Worm (Caenorhabditis elegans): Measurements from ENCODE around the gene sptf-2.

The sptf-2 gene

ce11 chrII:8588442-8588841, 36.8 kb upstream of the sptf-2 start:
- TF ChIP-seq hmg-4 (GFP tag; optimal IDR thresholded peaks at IDR 0.05) (no peak), ceh-13 (GFP tag; optimal IDR thresholded peaks at IDR 0.05) (no peak), ets-7 (tag; optimal IDR thresholded peaks at IDR 0.05) (no peak), ama-1 (optimal IDR thresholded peaks at IDR 0.05) (no peak), sea-1 (GFP tag; conservative IDR thresholded peaks at IDR 0.05) (no peak), ceh-36 (tag; optimal IDR thresholded peaks at IDR 0.05) (no peak), hnd-1 (tag; optimal IDR thresholded peaks at IDR 0.05) (no peak), hmbx-1 (tag; optimal IDR thresholded peaks at IDR 0.05) (no peak), tbx-11 (GFP tag; IDR thresholded peaks at IDR 0.05) (no peak), tra-4 (tag; optimal IDR thresholded peaks at IDR 0.05) (no peak), B0310.2 (tag; optimal IDR thresholded peaks at IDR 0.05) (no peak)

ce11 chrII:8589227-8589626, 36.0 kb upstream of the sptf-2 start:
- TF ChIP-seq hnd-1 (tag; optimal IDR thresholded peaks at IDR 0.05) = no peak
- TF ChIP-seq aly-1 (tag; optimal IDR thresholded peaks at IDR 0.05) = no peak
- TF ChIP-seq hmbx-1 (tag; optimal IDR thresholded peaks at IDR 0.05) = no peak
- TF ChIP-seq ceh-36 (tag; optimal IDR thresholded peaks at IDR 0.05) = no peak
- TF ChIP-seq ets-7 (tag; optimal IDR thresholded peaks at IDR 0.05) = no peak
- TF ChIP-seq pes-1 (GFP tag; IDR thresholded peaks at IDR 0.05) = no peak
- no peak for TF ChIP-seq tbx-11 (GFP tag; IDR thresholded peaks at IDR 0.05)
- TF ChIP-seq tra-4 (tag; optimal IDR thresholded peaks at IDR 0.05) = no peak
- no peak for TF ChIP-seq hmg-4 (GFP tag; optimal IDR thresholded peaks at IDR 0.05)
- TF ChIP-seq flt-1 (GFP tag; IDR thresholded peaks at IDR 0.05) = no peak
- no peak for TF ChIP-seq F13C5.2 (tag; optimal IDR thresholded peaks at IDR 0.05)
- no peak for TF ChIP-seq tbx-37 (GFP tag; conservative IDR thresholded peaks at IDR 0.05)
- no peak for TF ChIP-seq B0310.2 (tag; optimal IDR thresholded peaks at IDR 0.05)
- TF ChIP-seq ceh-13 (GFP tag; optimal IDR thresholded peaks at IDR 0.05) = no peak
- TF ChIP-seq scrt-1 (GFP tag; IDR thresholded peaks at IDR 0.05) = no peak
- no peak for TF ChIP-seq sea-1 (GFP tag; conservative IDR thresholded peaks at IDR 0.05)
- no peak for TF ChIP-seq ama-1 (optimal IDR thresholded peaks at IDR 0.05)

ce11 chrII:8590684-8591083, 34.6 kb upstream of the sptf-2 start, which contains the start of gene aptf-4:
Gene aptf-4 (plus strand): TSS chrII:8590984.
- TF ChIP-seq ets-7 (tag; optimal IDR thresholded peaks at IDR 0.05) (no peak), B0310.2 (tag; optimal IDR thresholded peaks at IDR 0.05) (no peak), tbx-37 (GFP tag; conservative IDR thresholded peaks at IDR 0.05) (no peak), scrt-1 (GFP tag; IDR thresholded peaks at IDR 0.05) (no peak), hmg-4 (GFP tag; optimal IDR thresholded peaks at IDR 0.05) (no peak), ceh-13 (GFP tag; optimal IDR thresholded peaks at IDR 0.05) (no peak), ama-1 (optimal IDR thresholded peaks at IDR 0.05) (no peak), tra-4 (tag; optimal IDR thresholded peaks at IDR 0.05) (no peak), sea-1 (GFP tag; conservative IDR thresholded peaks at IDR 0.05) (no peak)

ce11 chrII:8593840-8594625, 31.2 kb upstream of the sptf-2 start, which contains the start of gene aptf-3:
Gene aptf-3 (plus strand): TSS chrII:8594190.
- TF ChIP-seq pes-1 (GFP tag; IDR thresholded peaks at IDR 0.05) (no peak), F13C5.2 (tag; optimal IDR thresholded peaks at IDR 0.05) (no peak), sea-1 (GFP tag; conservative IDR thresholded peaks at IDR 0.05) (no peak), tbx-11 (GFP tag; IDR thresholded peaks at IDR 0.05) (no peak), tbx-37 (GFP tag; conservative IDR thresholded peaks at IDR 0.05) (no peak), ceh-36 (tag; optimal IDR thresholded peaks at IDR 0.05) (no peak), aly-1 (tag; optimal IDR thresholded peaks at IDR 0.05) (no peak), ets-7 (tag; optimal IDR thresholded peaks at IDR 0.05) (no peak), hnd-1 (tag; optimal IDR thresholded peaks at IDR 0.05) (no peak)

- TF ChIP-seq tbx-37 (GFP tag; conservative IDR thresholded peaks at IDR 0.05) (no peak), B0310.2 (tag; optimal IDR thresholded peaks at IDR 0.05) (no peak), hmg-4 (GFP tag; optimal IDR thresholded peaks at IDR 0.05) (no peak), tbx-11 (GFP tag; IDR thresholded peaks at IDR 0.05) (no peak), hnd-1 (tag; optimal IDR thresholded peaks at IDR 0.05) (no peak), ceh-13 (GFP tag; optimal IDR thresholded peaks at IDR 0.05) (no peak), ceh-36 (tag; optimal IDR thresholded peaks at IDR 0.05) (no peak), sea-1 (GFP tag; conservative IDR thresholded peaks at IDR 0.05) (no peak), ama-1 (optimal IDR thresholded peaks at IDR 0.05) (no peak), F13C5.2 (tag; optimal IDR thresholded peaks at IDR 0.05) (no peak), flt-1 (GFP tag; IDR thresholded peaks at IDR 0.05) (no peak), aly-1 (tag; optimal IDR thresholded peaks at IDR 0.05) (no peak), pes-1 (GFP tag; IDR thresholded peaks at IDR 0.05) (no peak), scrt-1 (GFP tag; IDR thresholded peaks at IDR 0.05) (no peak), hmbx-1 (tag; optimal IDR thresholded peaks at IDR 0.05) (no peak), tra-4 (tag; optimal IDR thresholded peaks at IDR 0.05) (no peak), ets-7 (tag; optimal IDR thresholded peaks at IDR 0.05) (no peak)
Measured at ce11 chrII:8599214-8599613, 26.0 kb upstream of the sptf-2 start, which contains the start of gene F28C6.5. Gene F28C6.5 (plus strand): TSS chrII:8599514.

ce11 chrII:8600165-8600564, 25.1 kb upstream of the sptf-2 start, which contains the start of gene pigg-1:
Gene pigg-1 (minus strand): TSS chrII:8600265.
- no peak for TF ChIP-seq flt-1 (GFP tag; IDR thresholded peaks at IDR 0.05)
- TF ChIP-seq ceh-36 (tag; optimal IDR thresholded peaks at IDR 0.05) = no peak
- no peak for TF ChIP-seq tbx-37 (GFP tag; conservative IDR thresholded peaks at IDR 0.05)
- TF ChIP-seq tbx-11 (GFP tag; IDR thresholded peaks at IDR 0.05) = no peak
- no peak for TF ChIP-seq B0310.2 (tag; optimal IDR thresholded peaks at IDR 0.05)
- no peak for TF ChIP-seq scrt-1 (GFP tag; IDR thresholded peaks at IDR 0.05)
- TF ChIP-seq hmbx-1 (tag; optimal IDR thresholded peaks at IDR 0.05) = no peak
- TF ChIP-seq sea-1 (GFP tag; conservative IDR thresholded peaks at IDR 0.05) = no peak
- no peak for TF ChIP-seq tra-4 (tag; optimal IDR thresholded peaks at IDR 0.05)
- no peak for TF ChIP-seq ets-7 (tag; optimal IDR thresholded peaks at IDR 0.05)
- TF ChIP-seq hnd-1 (tag; optimal IDR thresholded peaks at IDR 0.05) = no peak
- no peak for TF ChIP-seq F13C5.2 (tag; optimal IDR thresholded peaks at IDR 0.05)
- no peak for TF ChIP-seq ceh-13 (GFP tag; optimal IDR thresholded peaks at IDR 0.05)
- no peak for TF ChIP-seq ama-1 (optimal IDR thresholded peaks at IDR 0.05)
- TF ChIP-seq aly-1 (tag; optimal IDR thresholded peaks at IDR 0.05) = no peak
- no peak for TF ChIP-seq pes-1 (GFP tag; IDR thresholded peaks at IDR 0.05)
- TF ChIP-seq hmg-4 (GFP tag; optimal IDR thresholded peaks at IDR 0.05) = no peak

All from whole organism, early embryonic.